Worm (Caenorhabditis elegans): ENCODE measurements around the gene srh-281.

- TF ChIP-seq aly-1 (tag; optimal IDR thresholded peaks at IDR 0.05) (no peak), scrt-1 (GFP tag; IDR thresholded peaks at IDR 0.05) (no peak), hmg-4 (GFP tag; optimal IDR thresholded peaks at IDR 0.05) (no peak), tbx-37 (GFP tag; conservative IDR thresholded peaks at IDR 0.05) (no peak), flt-1 (GFP tag; IDR thresholded peaks at IDR 0.05) (no peak), ama-1 (optimal IDR thresholded peaks at IDR 0.05) (no peak), tbx-11 (GFP tag; IDR thresholded peaks at IDR 0.05) (no peak), sea-1 (GFP tag; conservative IDR thresholded peaks at IDR 0.05) (no peak)
Measured at ce11 chrV:16190485-16190884, at the start of gene srh-281.

Measured in whole organism, early embryonic.